Worm (Caenorhabditis elegans) whole organism, L4 larva: ENCODE measurements around the gene Y57G11C.1147.
"Not testable (repeated sequence)": the region's sequence is repeated elsewhere in the genome, so short reads cannot be mapped to it uniquely, and the experiment has no call there.

Source experiments
- F37D6.2 ChIP-seq: sonication (generic microtip); optimal IDR thresholded peaks from 2 replicates; lab custom pipeline; 2016; ENCODE audit warnings: mild to moderate bottlenecking, missing genetic modification characterization, missing compliant biosample characterization
- F49E8.2 ChIP-seq: sonication (generic microtip); optimal IDR thresholded peaks from 2 replicates; lab custom pipeline; 2016; ENCODE audit warnings: missing compliant biosample characterization, mild to moderate bottlenecking, missing genetic modification characterization, borderline replicate concordance
- Y5F2A.4 ChIP-seq: fragments of 200-800 bp; sonication (Bioruptor generic); optimal IDR thresholded peaks from 2 replicates; lab custom pipeline; 2018; ENCODE audit warnings: mild to moderate bottlenecking, missing genetic modification characterization, missing compliant biosample characterization
- ZK337.2 ChIP-seq: fragments of 200-800 bp; sonication (Bioruptor generic); IDR thresholded peaks from 2 replicates; pipeline ENCODE4 v1.3.6; 2022; ENCODE audit warnings: missing genetic modification reagents, missing genetic modification characterization, missing compliant biosample characterization
- aha-1 ChIP-seq: fragments of 150-350 bp; peaks from one replicate; lab custom pipeline; 2014; ENCODE audit warnings: missing biosample characterization, missing genetic modification characterization
- aly-2 ChIP-seq: sonication (generic microtip); optimal IDR thresholded peaks from 2 replicates; lab custom pipeline; 2018; ENCODE audit warnings: missing biosample characterization, missing genetic modification characterization
- attf-4 ChIP-seq: sonication (generic microtip); optimal IDR thresholded peaks from 3 replicates; lab custom pipeline; 2017; ENCODE audit warnings: missing biosample characterization, missing genetic modification characterization
- ceh-44 ChIP-seq: fragments of 200-800 bp; sonication (Bioruptor generic); IDR thresholded peaks from 2 replicates; pipeline ENCODE4 v1.3.6; 2022; ENCODE audit warnings: missing genetic modification reagents, missing genetic modification characterization, missing compliant biosample characterization
- ctbp-1 ChIP-seq: fragments of 200-800 bp; sonication (Bioruptor generic); IDR thresholded peaks from 2 replicates; pipeline ENCODE4 v1.3.6; 2022; ENCODE audit warnings: missing genetic modification reagents, missing genetic modification characterization, missing compliant biosample characterization
- daf-19 ChIP-seq: fragments of 200-800 bp; sonication (Bioruptor generic); conservative IDR thresholded peaks from 2 replicates; pipeline ENCODE4 v1.3.6; 2022; ENCODE audit warnings: missing genetic modification characterization, missing compliant biosample characterization
- dve-1 ChIP-seq: sonication (generic microtip); optimal IDR thresholded peaks from 2 replicates; lab custom pipeline; 2017; ENCODE audit warnings: antibody characterized with exemption, mild to moderate bottlenecking, missing genetic modification characterization, missing compliant biosample characterization; ENCODE audit not compliant: insufficient read depth
- hmg-1.1 ChIP-seq: fragments of 200-800 bp; sonication (Bioruptor generic); IDR thresholded peaks from 2 replicates; pipeline ENCODE4 v1.3.6; 2022; ENCODE audit warnings: missing genetic modification reagents, missing genetic modification characterization, missing compliant biosample characterization
- jun-1 ChIP-seq: fragments of 150-350 bp; optimal IDR thresholded peaks from 2 replicates; lab custom pipeline; 2014; ENCODE audit warnings: missing biosample characterization, missing genetic modification reagents, missing genetic modification characterization
- lim-7 ChIP-seq: fragments of 200-800 bp; sonication (Bioruptor generic); IDR thresholded peaks from 2 replicates; pipeline ENCODE4 v1.3.6; 2022; ENCODE audit warnings: missing genetic modification characterization, missing compliant biosample characterization
- lin-13 ChIP-seq: fragments of 150-350 bp; optimal IDR thresholded peaks from 2 replicates; lab custom pipeline; 2014; ENCODE audit warnings: missing biosample characterization, missing genetic modification reagents, missing genetic modification characterization
- lin-15B ChIP-seq: fragments of 150-350 bp; sonication (generic microtip); optimal IDR thresholded peaks from 3 replicates; lab custom pipeline; 2014; ENCODE audit warnings: missing biosample characterization, missing genetic modification characterization
- lin-38 ChIP-seq: fragments of 200-800 bp; sonication (Bioruptor generic); IDR thresholded peaks from 2 replicates; pipeline ENCODE4 v1.3.6; 2022; ENCODE audit warnings: missing genetic modification reagents, missing genetic modification characterization, missing compliant biosample characterization
- lir-3 ChIP-seq: sonication (generic microtip); optimal IDR thresholded peaks from 2 replicates; lab custom pipeline; 2016; ENCODE audit warnings: mild to moderate bottlenecking, missing genetic modification characterization, missing compliant biosample characterization
- madf-5 ChIP-seq, 2 experiments: fragments of 200-800 bp; sonication (Bioruptor generic); IDR thresholded peaks; 2 replicates each; pipeline ENCODE4 v1.3.6; 2022; ENCODE audit warnings: missing compliant biosample characterization in 2 of 2, missing genetic modification characterization in 2 of 2
- madf-9 ChIP-seq: fragments of 200-800 bp; sonication (Bioruptor generic); conservative IDR thresholded peaks from 2 replicates; pipeline ENCODE4 v1.3.6; 2022; ENCODE audit warnings: missing genetic modification reagents, missing genetic modification characterization, missing compliant biosample characterization
- nhr-10 ChIP-seq: fragments of 150-350 bp; optimal IDR thresholded peaks from 2 replicates; lab custom pipeline; 2014; ENCODE audit warnings: missing biosample characterization, missing genetic modification characterization
- nhr-11 ChIP-seq: fragments of 150-350 bp; optimal IDR thresholded peaks from 2 replicates; lab custom pipeline; 2014; ENCODE audit warnings: missing biosample characterization, missing genetic modification characterization
- nhr-41 ChIP-seq: fragments of 200-800 bp; sonication (Bioruptor generic); IDR thresholded peaks from 2 replicates; pipeline ENCODE4 v1.3.6; 2022; ENCODE audit warnings: missing genetic modification reagents, missing genetic modification characterization, missing compliant biosample characterization
- nhr-42 ChIP-seq: fragments of 200-800 bp; sonication (Bioruptor generic); IDR thresholded peaks from 2 replicates; pipeline ENCODE4 v1.3.6; 2022; ENCODE audit warnings: missing genetic modification characterization, missing compliant biosample characterization
- set-16 ChIP-seq: fragments of 200-800 bp; sonication (Bioruptor generic); IDR thresholded peaks from 2 replicates; pipeline ENCODE4 v1.3.6; 2022; ENCODE audit warnings: missing genetic modification reagents, missing genetic modification characterization, missing compliant biosample characterization
- snpc-1.2 ChIP-seq: fragments of 200-800 bp; sonication (Bioruptor generic); IDR thresholded peaks from 2 replicates; pipeline ENCODE4 v1.3.6; 2022; ENCODE audit warnings: missing genetic modification reagents, missing genetic modification characterization, missing compliant biosample characterization
- tag-97 ChIP-seq: fragments of 200-800 bp; sonication (Bioruptor generic); IDR thresholded peaks from 2 replicates; pipeline ENCODE4 v1.3.6; 2022; ENCODE audit warnings: missing genetic modification characterization, missing compliant biosample characterization
- unc-130 ChIP-seq: sonication (generic microtip); optimal IDR thresholded peaks from 2 replicates; lab custom pipeline; 2016; ENCODE audit warnings: missing genetic modification reagents, missing genetic modification characterization, missing compliant biosample characterization
- unc-39 ChIP-seq: sonication (generic microtip); optimal IDR thresholded peaks from 2 replicates; lab custom pipeline; 2017; ENCODE audit warnings: missing biosample characterization, missing genetic modification characterization
- ztf-7 ChIP-seq: fragments of 150-350 bp; optimal IDR thresholded peaks from 2 replicates; lab custom pipeline; 2014; ENCODE audit warnings: missing biosample characterization, missing genetic modification characterization

Gene Y57G11C.1147

DNA sequence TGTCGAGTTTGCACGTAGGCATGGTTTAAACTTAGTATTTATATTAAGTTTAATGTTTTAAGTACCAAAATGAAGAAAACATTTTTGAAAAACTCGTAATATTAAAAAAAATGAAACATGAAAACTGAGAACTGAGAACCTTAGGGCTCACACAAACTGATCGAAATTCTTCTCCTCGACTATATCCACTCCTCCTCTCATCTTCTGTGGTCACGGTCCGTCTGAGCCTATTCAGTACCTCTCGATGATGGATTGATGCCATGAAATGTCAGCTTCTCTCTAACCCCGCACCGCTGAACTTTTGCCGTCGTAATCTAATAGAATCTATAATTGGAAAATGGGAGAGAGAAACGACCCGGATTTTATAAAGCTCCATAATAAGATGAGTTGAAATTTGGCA is 12.8 kb downstream of the Y57G11C.1147 start, which contains the start of gene nlp-56:
nlp-56 (minus strand) TSS at position 257 of the 400 bp plus-strand sequence.
- TF ChIP-seq aha-1 (tag; lab: Kevin White, UChicago): peak; percentile 93
- no peak for TF ChIP-seq unc-39 (tag; lab: Kevin White, UChicago)
- no peak for TF ChIP-seq jun-1 (tag; lab: Kevin White, UChicago)

DNA sequence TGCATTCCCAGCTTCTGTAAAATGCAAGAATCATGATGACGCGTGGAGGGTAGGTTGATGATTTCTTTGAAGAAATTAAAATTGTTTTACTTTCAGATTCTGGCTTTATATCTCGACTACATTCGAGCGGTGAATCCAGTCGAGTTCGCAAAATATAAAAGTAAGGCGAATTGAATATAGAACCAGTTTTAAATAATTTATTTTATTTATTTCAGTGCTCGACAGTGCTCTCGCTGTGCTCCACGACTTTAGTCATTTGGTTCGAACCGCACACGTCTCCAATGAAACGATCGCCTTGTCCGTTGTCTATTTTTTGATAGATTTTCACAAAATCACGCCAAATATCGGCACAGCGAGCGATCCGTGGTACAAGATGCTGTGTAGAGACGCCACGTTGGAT is 15.1 kb downstream of the Y57G11C.1147 start, which contains the start of gene Y57G11C.1130:
Y57G11C.1130 (plus strand) TSS at position 301 of the 400 bp plus-strand sequence.
- TF ChIP-seq jun-1 (tag; lab: Kevin White, UChicago) (no peak), ztf-7 (tag; lab: Kevin White, UChicago) (no peak), madf-9 (GFP tag; lab: Robert Waterston, UW) (no peak), madf-5 (GFP tag; IDR thresholded peaks at IDR 0.05; lab: Robert Waterston, UW) (no peak), attf-4 (tag; lab: Kevin White, UChicago) (no peak), unc-39 (tag; lab: Kevin White, UChicago) (no peak), ceh-44 (GFP tag; lab: Robert Waterston, UW) (no peak)

DNA sequence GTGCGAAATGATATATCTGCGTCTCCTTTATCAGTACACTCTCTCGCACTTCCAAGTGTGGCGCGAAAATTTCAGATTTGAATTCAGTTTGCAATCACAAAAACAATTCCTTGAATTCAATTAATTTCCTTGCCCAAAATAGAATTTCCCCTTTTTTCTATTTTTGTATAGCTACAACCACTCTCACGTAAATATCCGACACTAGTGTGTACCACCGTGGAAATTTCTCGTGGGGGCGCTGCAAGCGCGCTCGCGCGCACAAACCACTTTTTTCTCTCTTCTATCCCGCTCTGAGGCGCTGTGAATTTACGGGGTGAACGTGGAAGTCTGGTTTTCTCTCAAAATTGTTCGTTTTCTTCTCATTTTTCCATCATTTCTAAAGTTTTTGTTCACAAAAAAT is 15.8 kb downstream of the Y57G11C.1147 start, which contains the start of gene Y57G11C.8:
Y57G11C.8 (plus strand) TSS at position 301 of the 400 bp plus-strand sequence.
- no peak for TF ChIP-seq F49E8.2 (tag; lab: Kevin White, UChicago)
- TF ChIP-seq hmg-1.1 (GFP tag; lab: Robert Waterston, UW): no peak
- TF ChIP-seq tag-97 (GFP tag; lab: Robert Waterston, UW): no peak
- TF ChIP-seq lim-7: no peak
- no peak for TF ChIP-seq nhr-41 (GFP tag; lab: Robert Waterston, UW)
- no peak for TF ChIP-seq lir-3 (tag; lab: Kevin White, UChicago)
- no peak for TF ChIP-seq Y5F2A.4 (GFP tag; lab: Kevin White, UChicago)
- TF ChIP-seq nhr-42 (GFP tag; lab: Robert Waterston, UW): no peak
- TF ChIP-seq lin-38 (GFP tag; lab: Robert Waterston, UW): no peak
- TF ChIP-seq daf-19 (GFP tag; lab: Robert Waterston, UW): no peak
- no peak for TF ChIP-seq unc-130 (GFP tag; lab: Kevin White, UChicago)
- TF ChIP-seq ZK337.2 (GFP tag; lab: Robert Waterston, UW): no peak
- TF ChIP-seq nhr-10 (tag; lab: Kevin White, UChicago): no peak
- no peak for TF ChIP-seq F37D6.2 (tag; lab: Kevin White, UChicago)
- no peak for TF ChIP-seq ctbp-1
- no peak for TF ChIP-seq nhr-11

DNA sequence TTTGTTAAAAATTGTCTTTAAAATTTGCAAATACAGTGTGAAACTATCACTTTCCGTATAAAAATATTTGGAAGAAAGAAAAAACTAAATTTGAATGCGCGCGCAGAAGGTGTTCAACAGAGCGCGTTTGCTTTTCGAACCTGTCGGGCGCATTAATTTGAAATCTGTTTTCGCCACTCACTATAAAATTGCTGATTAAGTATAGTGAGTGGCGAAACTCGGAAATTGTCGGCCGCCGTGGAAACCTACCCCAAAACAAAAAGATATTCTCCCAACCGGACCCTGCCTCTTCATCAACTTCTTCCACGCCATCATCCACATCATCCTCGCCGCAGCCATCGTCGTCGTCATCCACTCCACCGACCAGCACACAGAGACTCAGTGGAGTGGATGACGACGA is 16.7 kb downstream of the Y57G11C.1147 start:
- TF ChIP-seq F49E8.2 (tag; lab: Kevin White, UChicago): peak; percentile 66

DNA sequence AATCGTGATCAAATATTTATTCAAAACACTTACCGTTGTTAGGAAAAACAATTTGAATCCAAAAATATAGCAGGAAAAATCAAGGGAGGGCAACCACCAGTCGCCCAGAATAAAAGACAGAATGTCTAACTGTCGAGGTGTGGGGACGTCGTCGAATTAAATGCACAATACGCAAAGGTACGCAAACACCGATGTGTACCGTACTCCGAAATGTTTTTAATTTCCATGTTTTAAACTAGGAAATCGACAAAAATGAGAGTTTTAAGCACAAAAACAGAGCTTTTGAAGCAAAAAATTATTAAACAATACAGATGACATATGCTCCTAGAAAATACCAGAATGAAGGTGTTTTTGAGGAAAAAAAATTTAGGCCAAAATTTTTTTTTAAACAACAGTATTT is 22.9 kb downstream of the Y57G11C.1147 start, which contains the start of gene Y57G11C.51:
Y57G11C.51 (minus strand) TSS at position 101 of the 400 bp plus-strand sequence.
- not testable (repeated sequence) for TF ChIP-seq dve-1; lin-13 (GFP tag; lab: Kevin White, UChicago); lin-15B

DNA sequence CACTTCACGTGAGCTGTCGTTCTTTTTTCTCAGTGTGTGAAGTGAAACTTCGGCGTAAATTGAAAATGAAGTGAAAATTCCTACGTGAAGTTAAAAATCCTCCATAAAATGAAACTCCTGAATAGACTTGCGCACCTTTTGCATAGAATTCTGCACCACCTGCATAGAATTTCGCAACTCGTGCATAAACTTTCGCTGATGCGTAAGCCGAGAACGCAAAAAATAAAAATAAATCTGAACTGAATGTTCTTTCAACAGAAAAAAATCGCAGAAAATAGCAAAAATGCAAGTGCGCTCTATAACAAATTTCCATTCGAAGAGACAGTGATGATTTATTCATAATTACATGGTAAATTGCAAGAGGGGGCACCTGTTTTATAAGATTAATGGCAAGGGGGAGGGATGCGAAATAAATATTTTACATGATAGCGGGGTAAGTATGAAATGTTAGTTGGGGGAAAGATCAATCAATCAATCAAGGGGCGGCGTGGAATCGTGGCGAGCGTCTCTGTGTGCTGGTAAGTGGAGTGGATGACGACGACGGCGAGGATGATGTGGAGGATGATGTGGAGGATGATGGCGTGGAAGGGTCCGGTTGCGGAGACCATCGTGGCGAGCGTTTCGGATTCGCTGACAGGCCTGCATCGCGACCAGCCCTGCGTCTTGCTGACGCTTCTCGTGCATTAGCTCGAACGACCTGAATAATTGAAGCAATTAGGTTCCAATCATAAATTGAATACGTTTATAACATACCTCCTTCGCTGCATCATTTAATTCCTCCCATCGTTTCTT is 23.8 kb downstream of the Y57G11C.1147 start, which contains the start of gene Y57G11C.36:
Y57G11C.36 (minus strand) TSS at position 502 of the 792 bp plus-strand sequence.
- TF ChIP-seq snpc-1.2: 0 out of 2 replicates have a peak, but pooled peaks have one; percentile 26
- TF ChIP-seq aly-2: no peak
- TF ChIP-seq set-16: peak; percentile 79
